Worm (Caenorhabditis elegans) whole organism, L3 larva: Measurements from ENCODE around the gene dhgd-1.
A peak's percentile ranks its signal among the peaks of the same experiment; 100 is the strongest.

ENCODE experiments used
- R02D3.7 ChIP-seq: fragments of 150-350 bp; optimal IDR thresholded peaks from 2 replicates; lab custom pipeline; 2014; ENCODE audit warnings: missing biosample characterization, missing genetic modification characterization
- ZK546.5 ChIP-seq: sonication (generic microtip); optimal IDR thresholded peaks from 2 replicates; lab custom pipeline; 2017; ENCODE audit warnings: missing biosample characterization, missing genetic modification characterization
- aly-2 ChIP-seq: fragments of 150-350 bp; optimal IDR thresholded peaks from 2 replicates; lab custom pipeline; 2014; ENCODE audit warnings: missing biosample characterization, missing genetic modification characterization
- ama-1 ChIP-seq: fragments of 150-350 bp; optimal IDR thresholded peaks from 2 replicates; lab custom pipeline; 2018
- ceh-16 ChIP-seq: sonication (generic microtip); optimal IDR thresholded peaks from 2 replicates; lab custom pipeline; 2017; ENCODE audit warnings: missing biosample characterization, missing genetic modification characterization
- ceh-28 ChIP-seq: fragments of 150-350 bp; optimal IDR thresholded peaks from 2 replicates; lab custom pipeline; 2014; ENCODE audit warnings: missing biosample characterization, missing genetic modification reagents, missing genetic modification characterization
- ceh-82 ChIP-seq: fragments of 150-350 bp; optimal IDR thresholded peaks from 2 replicates; lab custom pipeline; 2014; ENCODE audit warnings: missing biosample characterization, missing genetic modification characterization
- ceh-9 ChIP-seq: sonication (generic microtip); optimal IDR thresholded peaks from 2 replicates; lab custom pipeline; 2018; ENCODE audit warnings: missing biosample characterization, missing genetic modification characterization
- daf-12 ChIP-seq: fragments of 150-350 bp; optimal IDR thresholded peaks from 2 replicates; lab custom pipeline; 2014; ENCODE audit warnings: missing biosample characterization, missing genetic modification reagents, missing genetic modification characterization
- egl-27 ChIP-seq: sonication (generic microtip); optimal IDR thresholded peaks from 4 replicates; lab custom pipeline; 2017; ENCODE audit warnings: missing biosample characterization, missing genetic modification reagents, missing genetic modification characterization
- egl-5 ChIP-seq: fragments of 150-350 bp; optimal IDR thresholded peaks from 2 replicates; lab custom pipeline; 2017; ENCODE audit warnings: missing biosample characterization, missing genetic modification reagents, missing genetic modification characterization, inconsistent platforms
- elt-1 ChIP-seq: fragments of 150-350 bp; optimal IDR thresholded peaks from 2 replicates; lab custom pipeline; 2014; ENCODE audit warnings: missing biosample characterization, missing genetic modification characterization
- elt-2 ChIP-seq: sonication (generic microtip); optimal IDR thresholded peaks from 2 replicates; lab custom pipeline; 2016; ENCODE audit warnings: missing genetic modification reagents, mild to moderate bottlenecking, missing genetic modification characterization, missing compliant biosample characterization
- elt-3 ChIP-seq, 3 experiments: fragments of 150-350 bp in 1 of 3; sonication (generic microtip) in 2 of 3; optimal IDR thresholded peaks; 2 replicates in 2 of 3; 4 replicates in 1 of 3; lab custom pipeline; 2014 to 2017; ENCODE audit warnings: missing biosample characterization in 3 of 3, missing genetic modification characterization in 3 of 3
- eor-1 ChIP-seq, 2 experiments: fragments of 150-350 bp; optimal IDR thresholded peaks; 2 replicates each; lab custom pipeline; 2014 to 2018; ENCODE audit warnings: missing biosample characterization in 2 of 2, missing genetic modification characterization in 2 of 2
- fkh-10 ChIP-seq: sonication (generic microtip); optimal IDR thresholded peaks from 2 replicates; lab custom pipeline; 2017; ENCODE audit warnings: missing biosample characterization, missing genetic modification reagents, missing genetic modification characterization
- fkh-2 ChIP-seq: fragments of 150-350 bp; optimal IDR thresholded peaks from 2 replicates; lab custom pipeline; 2014; ENCODE audit warnings: missing biosample characterization, missing genetic modification reagents, missing genetic modification characterization
- fos-1 ChIP-seq: fragments of 150-350 bp; optimal IDR thresholded peaks from 2 replicates; lab custom pipeline; 2014; ENCODE audit warnings: missing biosample characterization, missing genetic modification characterization
- lin-15B ChIP-seq: fragments of 150-350 bp; optimal IDR thresholded peaks from 2 replicates; lab custom pipeline; 2014; ENCODE audit warnings: missing biosample characterization, missing genetic modification characterization
- lin-39 ChIP-seq: fragments of 150-350 bp; optimal IDR thresholded peaks from 2 replicates; lab custom pipeline; 2018; ENCODE audit warnings: missing biosample characterization, missing genetic modification reagents, missing genetic modification characterization
- lsy-12 ChIP-seq: sonication (generic microtip); optimal IDR thresholded peaks from 2 replicates; lab custom pipeline; 2016; ENCODE audit warnings: mild to moderate bottlenecking, missing genetic modification characterization, missing compliant biosample characterization
- mdl-1 ChIP-seq: fragments of 150-350 bp; optimal IDR thresholded peaks from 2 replicates; lab custom pipeline; 2014; ENCODE audit warnings: missing biosample characterization, missing genetic modification characterization
- nfya-1 ChIP-seq: sonication (generic microtip); optimal IDR thresholded peaks from 2 replicates; lab custom pipeline; 2017; ENCODE audit warnings: missing genetic modification characterization, mild to moderate bottlenecking, missing compliant biosample characterization, antibody characterized with exemption, moderate library complexity; ENCODE audit not compliant: insufficient read depth
- nhr-11 ChIP-seq: fragments of 150-350 bp; optimal IDR thresholded peaks from 2 replicates; lab custom pipeline; 2014; ENCODE audit warnings: missing biosample characterization, missing genetic modification characterization
- nhr-12 ChIP-seq: fragments of 150-350 bp; optimal IDR thresholded peaks from 2 replicates; lab custom pipeline; 2014; ENCODE audit warnings: missing biosample characterization, missing genetic modification characterization
- nhr-23 ChIP-seq: fragments of 150-350 bp; optimal IDR thresholded peaks from 2 replicates; lab custom pipeline; 2014; ENCODE audit warnings: missing biosample characterization, missing genetic modification reagents, missing genetic modification characterization
- nhr-237 ChIP-seq: fragments of 150-350 bp; optimal IDR thresholded peaks from 2 replicates; lab custom pipeline; 2014; ENCODE audit warnings: missing biosample characterization, missing genetic modification characterization
- nhr-25 ChIP-seq: sonication (generic microtip); optimal IDR thresholded peaks from 2 replicates; lab custom pipeline; 2017; ENCODE audit warnings: missing biosample characterization, missing genetic modification characterization
- nhr-28 ChIP-seq: fragments of 150-350 bp; optimal IDR thresholded peaks from 2 replicates; lab custom pipeline; 2014; ENCODE audit warnings: missing biosample characterization, missing genetic modification characterization
- nhr-43 ChIP-seq: sonication (generic microtip); optimal IDR thresholded peaks from 2 replicates; lab custom pipeline; 2016; ENCODE audit warnings: mild to moderate bottlenecking, missing genetic modification characterization, missing compliant biosample characterization; ENCODE audit not compliant: poor library complexity, severe bottlenecking
- nhr-67 ChIP-seq: fragments of 150-350 bp; optimal IDR thresholded peaks from 2 replicates; lab custom pipeline; 2014; ENCODE audit warnings: missing biosample characterization, missing genetic modification characterization
- nhr-76 ChIP-seq: fragments of 150-350 bp; sonication (generic microtip); optimal IDR thresholded peaks from 5 replicates; lab custom pipeline; 2014; ENCODE audit warnings: missing biosample characterization, missing genetic modification characterization
- nhr-77 ChIP-seq: fragments of 150-350 bp; optimal IDR thresholded peaks from 2 replicates; lab custom pipeline; 2014; ENCODE audit warnings: missing biosample characterization, missing genetic modification characterization
- pha-4 ChIP-seq: fragments of 150-350 bp; optimal IDR thresholded peaks from 2 replicates; lab custom pipeline; 2014; ENCODE audit warnings: missing biosample characterization, missing genetic modification reagents, missing genetic modification characterization
- pqm-1 ChIP-seq: fragments of 150-350 bp; optimal IDR thresholded peaks from 2 replicates; lab custom pipeline; 2017; ENCODE audit warnings: missing biosample characterization, missing genetic modification characterization, inconsistent platforms
- sea-2 ChIP-seq: fragments of 150-350 bp; sonication (generic microtip); optimal IDR thresholded peaks from 4 replicates; lab custom pipeline; 2014; ENCODE audit warnings: missing biosample characterization, missing genetic modification reagents, missing genetic modification characterization
- skn-1 ChIP-seq: fragments of 150-350 bp; optimal IDR thresholded peaks from 2 replicates; lab custom pipeline; 2014; ENCODE audit warnings: missing biosample characterization, missing genetic modification characterization
- snpc-4 ChIP-seq: fragments of 150-350 bp; optimal IDR thresholded peaks from 2 replicates; lab custom pipeline; 2014; ENCODE audit warnings: missing biosample characterization, missing genetic modification characterization
- tbx-2 ChIP-seq: sonication (generic microtip); optimal IDR thresholded peaks from 2 replicates; lab custom pipeline; 2016; ENCODE audit warnings: mild to moderate bottlenecking, missing genetic modification characterization, missing compliant biosample characterization
- unc-39 ChIP-seq: sonication (generic microtip); optimal IDR thresholded peaks from 4 replicates; lab custom pipeline; 2017; ENCODE audit warnings: missing biosample characterization, missing genetic modification characterization
- unc-62 ChIP-seq: fragments of 150-350 bp; sonication (generic microtip); optimal IDR thresholded peaks from 4 replicates; lab custom pipeline; 2014; ENCODE audit warnings: missing biosample characterization, missing genetic modification reagents, missing genetic modification characterization
- zag-1 ChIP-seq: fragments of 150-350 bp; optimal IDR thresholded peaks from 2 replicates; lab custom pipeline; 2014; ENCODE audit warnings: missing biosample characterization, missing genetic modification characterization
- ztf-11 ChIP-seq: fragments of 150-350 bp; optimal IDR thresholded peaks from 2 replicates; lab custom pipeline; 2014; ENCODE audit warnings: missing biosample characterization, missing genetic modification characterization
- ztf-4 ChIP-seq: fragments of 150-350 bp; optimal IDR thresholded peaks from 2 replicates; lab custom pipeline; 2014; ENCODE audit warnings: missing biosample characterization, missing genetic modification characterization

dhgd-1 gene

DNA sequence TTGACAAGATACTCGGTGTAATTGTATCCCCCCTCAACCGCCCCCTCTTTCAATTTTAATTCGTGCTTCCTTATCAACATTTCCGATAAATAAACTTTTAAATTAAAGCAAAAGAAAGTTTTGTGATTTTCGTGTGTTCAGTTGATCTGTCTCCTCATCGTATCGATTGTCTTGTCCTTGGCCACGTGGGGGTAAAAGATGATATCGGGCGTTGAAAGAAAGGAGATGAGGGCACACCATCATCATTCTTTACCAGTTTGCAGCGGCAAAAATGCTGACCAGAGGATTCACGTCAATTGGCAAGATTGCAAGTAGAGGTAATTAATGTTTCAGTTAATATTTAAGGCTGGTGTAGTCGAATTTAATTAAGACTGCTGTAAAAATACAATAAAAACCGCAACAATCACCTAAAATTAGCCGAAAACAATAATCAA is 4.6 kb downstream of the dhgd-1 start, which contains the start of gene F54D5.7:
TSS of gene F54D5.7 (plus strand) at position 264 of the 434 bp plus-strand sequence.
- no peak for TF ChIP-seq fkh-2 (tag; lab: Kevin White, UChicago)
- no peak for TF ChIP-seq fkh-10
- no peak for TF ChIP-seq nhr-12 (tag; lab: Kevin White, UChicago)
- peak; percentile 39 for TF ChIP-seq snpc-4 (tag; lab: Kevin White, UChicago)
- peak; percentile 96 for TF ChIP-seq nhr-25 (tag; lab: Kevin White, UChicago)
- TF ChIP-seq elt-3 (tag; optimal IDR thresholded peaks at IDR 0.05; lab: Kevin White, UChicago): peak in 1 of 3 experiments; percentile 28
- TF ChIP-seq nfya-1 (tag; lab: Kevin White, UChicago): peak; percentile 67
- TF ChIP-seq pha-4 (tag; lab: Kevin White, UChicago): peak; percentile 52
- TF ChIP-seq pqm-1 (tag; lab: Kevin White, UChicago): no peak
- TF ChIP-seq eor-1 (tag; optimal IDR thresholded peaks at IDR 0.05; lab: Kevin White, UChicago): no peak
- peak; percentile 16 for TF ChIP-seq ceh-28
- TF ChIP-seq mdl-1: peak; percentile 32
- peak; percentile 32 for TF ChIP-seq nhr-43 (tag; lab: Kevin White, UChicago)
- TF ChIP-seq egl-5 (tag; lab: Kevin White, UChicago): peak; percentile 2
- peak; percentile 73 for TF ChIP-seq nhr-23 (tag; lab: Kevin White, UChicago)
- peak; percentile 70 for TF ChIP-seq elt-2 (tag; lab: Kevin White, UChicago)
- TF ChIP-seq fos-1 (tag; lab: Kevin White, UChicago): peak; percentile 66
- TF ChIP-seq nhr-67 (tag; lab: Kevin White, UChicago): no peak
- peak; percentile 65 for TF ChIP-seq tbx-2 (tag; lab: Kevin White, UChicago)
- no peak for TF ChIP-seq ceh-9 (tag; lab: Kevin White, UChicago)
- peak; percentile 92 for TF ChIP-seq ztf-4
- TF ChIP-seq ama-1 (lab: Kevin White, UChicago): peak; percentile 100
- TF ChIP-seq nhr-76 (tag; lab: Kevin White, UChicago): no peak
- no peak for TF ChIP-seq sea-2
- TF ChIP-seq lsy-12 (tag; lab: Kevin White, UChicago): peak; percentile 54
- TF ChIP-seq unc-62: peak; percentile 7
- peak; percentile 5 for TF ChIP-seq skn-1 (tag; lab: Kevin White, UChicago)
- TF ChIP-seq unc-39 (tag; lab: Kevin White, UChicago): no peak
- no peak for TF ChIP-seq egl-27 (tag; lab: Kevin White, UChicago)
- TF ChIP-seq lin-15B (tag; lab: Kevin White, UChicago): no peak
- no peak for TF ChIP-seq nhr-28 (tag; lab: Kevin White, UChicago)
- TF ChIP-seq nhr-11 (tag; lab: Kevin White, UChicago): no peak
- peak; percentile 75 for TF ChIP-seq ceh-16 (tag; lab: Kevin White, UChicago)
- peak; percentile 21 for TF ChIP-seq lin-39 (tag; lab: Kevin White, UChicago)
- TF ChIP-seq elt-1: peak; percentile 1
- TF ChIP-seq, all 47 proteins: peak for 21

DNA sequence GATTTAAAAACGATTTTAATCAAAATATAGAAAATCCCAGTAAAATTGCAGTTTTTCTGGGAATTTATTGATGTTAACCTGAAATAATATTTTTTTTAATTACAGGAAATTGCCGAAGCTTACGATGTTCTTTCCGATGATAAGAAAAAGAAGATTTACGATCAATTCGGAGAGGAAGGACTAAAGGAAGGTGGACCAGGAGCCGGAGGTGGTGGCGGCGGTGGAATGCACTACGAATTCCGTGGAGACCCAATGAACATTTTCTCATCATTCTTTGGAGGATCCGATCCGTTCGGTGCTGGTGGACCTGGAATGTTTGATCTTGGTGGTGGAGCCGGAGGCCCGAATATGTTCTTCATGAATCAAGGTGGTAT is 5.9 kb downstream of the dhgd-1 start:
- TF ChIP-seq nhr-237: no peak
- TF ChIP-seq egl-27 (tag; lab: Kevin White, UChicago): no peak
- no peak for TF ChIP-seq nhr-25 (tag; lab: Kevin White, UChicago)
- TF ChIP-seq ama-1 (lab: Kevin White, UChicago): no peak
- TF ChIP-seq nhr-77: no peak
- no peak for TF ChIP-seq ceh-9 (tag; lab: Kevin White, UChicago)
- no peak for TF ChIP-seq ztf-11 (tag; lab: Kevin White, UChicago)
- no peak for TF ChIP-seq tbx-2 (tag; lab: Kevin White, UChicago)
- no peak for TF ChIP-seq mdl-1
- no peak for TF ChIP-seq ceh-82 (tag; lab: Kevin White, UChicago)
- no peak for TF ChIP-seq lin-15B (tag; lab: Kevin White, UChicago)

DNA sequence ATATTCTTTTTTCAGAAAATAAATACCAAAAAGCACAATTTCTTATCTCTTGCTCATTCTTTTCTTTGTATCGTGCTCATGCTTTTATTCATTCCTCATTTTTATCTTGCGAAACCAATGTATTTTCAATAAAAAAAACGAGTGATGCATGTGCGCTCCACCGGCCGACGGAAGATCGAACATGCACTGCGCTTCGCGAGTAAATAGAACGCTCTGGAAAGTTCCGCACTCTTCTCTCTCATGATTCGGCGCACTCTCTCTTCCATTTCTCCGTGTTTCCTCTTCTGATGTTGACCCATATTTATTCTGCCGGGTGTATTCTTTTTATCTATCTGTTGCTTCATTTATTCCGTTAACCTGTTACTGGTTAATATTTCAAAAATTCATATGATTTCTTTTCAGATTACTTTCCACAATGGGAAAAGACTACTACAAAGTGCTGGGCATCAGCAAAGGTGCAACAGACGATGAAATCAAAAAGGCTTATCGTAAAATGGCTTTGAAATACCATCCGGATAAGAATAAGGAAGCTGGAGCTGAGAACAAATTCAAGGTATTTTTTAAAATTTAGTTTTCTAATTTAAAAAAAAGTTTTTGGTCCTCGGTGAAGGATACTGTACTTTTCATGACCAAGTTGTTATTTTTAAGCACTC is 6.5 kb downstream of the dhgd-1 start, which contains the start of gene dnj-13:
TSS of gene dnj-13 (plus strand) at position 403 of the 653 bp plus-strand sequence.
- TF ChIP-seq tbx-2 (tag; lab: Kevin White, UChicago) (peak; percentile 84), lin-15B (tag; lab: Kevin White, UChicago) (peak; percentile 92), pha-4 (tag; lab: Kevin White, UChicago) (peak; percentile 96), pqm-1 (tag; lab: Kevin White, UChicago) (peak; percentile 79), ztf-4 (peak; percentile 72), ztf-11 (tag; lab: Kevin White, UChicago) (no peak), daf-12 (no peak), fkh-2 (tag; lab: Kevin White, UChicago) (peak; percentile 75), lsy-12 (tag; lab: Kevin White, UChicago) (peak; percentile 98), sea-2 (no peak), fos-1 (tag; lab: Kevin White, UChicago) (peak; percentile 55), nhr-11 (tag; lab: Kevin White, UChicago) (peak; percentile 49), nhr-237 (no peak), nhr-23 (tag; lab: Kevin White, UChicago) (peak; percentile 98), elt-2 (tag; lab: Kevin White, UChicago) (peak; percentile 83), eor-1 (tag; optimal IDR thresholded peaks at IDR 0.05; lab: Kevin White, UChicago) (peak in 1 of 2 experiments; percentile 84), R02D3.7 (peak; percentile 69), ZK546.5 (peak; percentile 19), skn-1 (tag; lab: Kevin White, UChicago) (peak; percentile 68), ceh-82 (tag; lab: Kevin White, UChicago) (peak; percentile 71), fkh-10 (peak; percentile 85), elt-1 (peak; percentile 47), aly-2 (tag; lab: Kevin White, UChicago) (no peak), zag-1 (tag; lab: Kevin White, UChicago) (no peak), nhr-76 (tag; lab: Kevin White, UChicago) (peak; percentile 45), elt-3 (tag; optimal IDR thresholded peaks at IDR 0.05; lab: Kevin White, UChicago) (no peak), nhr-12 (tag; lab: Kevin White, UChicago) (no peak), nhr-43 (tag; lab: Kevin White, UChicago) (peak; percentile 94), snpc-4 (tag; lab: Kevin White, UChicago) (peak; percentile 73)
